Fruit fly (Drosophila melanogaster): ENCODE results near the gene CG5928.

The CG5928 gene

dm6 chrX:6050282-6050934 is 17.4 kb upstream of the CG5928 start, which contains the start of gene CG5921:
CG5921 (plus strand) TSS chrX:6050828.
- TF ChIP-seq CTCF (optimal IDR thresholded peaks at IDR 0.05) (no peak), CG8478 (optimal IDR thresholded peaks at IDR 0.05) (no peak)

- TF ChIP-seq CTCF (optimal IDR thresholded peaks at IDR 0.05): no peak
- TF ChIP-seq CG8478 (optimal IDR thresholded peaks at IDR 0.05): no peak
These were observed 16.7 kb upstream of the CG5928 start for dm6 chrX:6050935-6051656.

dm6 chrX:6052855-6053254 is 14.9 kb upstream of the CG5928 start:
- TF ChIP-seq CG8478 (optimal IDR thresholded peaks at IDR 0.05) (no peak), CTCF (optimal IDR thresholded peaks at IDR 0.05) (no peak)

dm6 chrX:6054031-6054430 is 13.7 kb upstream of the CG5928 start:
- TF ChIP-seq CG8478 (optimal IDR thresholded peaks at IDR 0.05): no peak
- no peak for TF ChIP-seq CTCF (optimal IDR thresholded peaks at IDR 0.05)

dm6 chrX:6059135-6059824 is 8.5 kb upstream of the CG5928 start:
- no peak for TF ChIP-seq CG8478 (optimal IDR thresholded peaks at IDR 0.05)
- TF ChIP-seq CTCF (optimal IDR thresholded peaks at IDR 0.05): no peak

- TF ChIP-seq CG8478 (optimal IDR thresholded peaks at IDR 0.05) (no peak), CTCF (optimal IDR thresholded peaks at IDR 0.05) (no peak)
These were observed 5.6 kb upstream of the CG5928 start for dm6 chrX:6062160-6062559.

- TF ChIP-seq CG8478 (optimal IDR thresholded peaks at IDR 0.05) (no peak), CTCF (optimal IDR thresholded peaks at IDR 0.05) (no peak)
These were observed 3.2 kb upstream of the CG5928 start for dm6 chrX:6064508-6064907.

dm6 chrX:6066316-6066715 is 1.4 kb upstream of the CG5928 start, which contains the start of gene CG43115:
CG43115 (minus strand) TSS chrX:6066416.
- no peak for TF ChIP-seq CTCF (optimal IDR thresholded peaks at IDR 0.05)
- no peak for TF ChIP-seq CG8478 (optimal IDR thresholded peaks at IDR 0.05)

- TF ChIP-seq CTCF (optimal IDR thresholded peaks at IDR 0.05) (no peak), CG8478 (optimal IDR thresholded peaks at IDR 0.05) (no peak)
These were observed 956 bp downstream of the CG5928 start for dm6 chrX:6068714-6069113.

- TF ChIP-seq CTCF (optimal IDR thresholded peaks at IDR 0.05): no peak
- no peak for TF ChIP-seq CG8478 (optimal IDR thresholded peaks at IDR 0.05)
These were observed 7.1 kb downstream of the CG5928 start, which contains the start of gene Tsp5D for dm6 chrX:6074845-6075244. Tsp5D (minus strand) TSS chrX:6074857.

dm6 chrX:6075586-6075985 is 7.8 kb downstream of the CG5928 start:
- TF ChIP-seq CG8478 (optimal IDR thresholded peaks at IDR 0.05): no peak
- no peak for TF ChIP-seq CTCF (optimal IDR thresholded peaks at IDR 0.05)

- no peak for TF ChIP-seq CG8478 (optimal IDR thresholded peaks at IDR 0.05)
These were observed 9.3 kb downstream of the CG5928 start for dm6 chrX:6077043-6077547.

- TF ChIP-seq CTCF (optimal IDR thresholded peaks at IDR 0.05) (no peak), CG8478 (optimal IDR thresholded peaks at IDR 0.05) (no peak)
These were observed 9.9 kb downstream of the CG5928 start, which contains the start of gene CG4666 for dm6 chrX:6077686-6078085. CG4666 (minus strand) TSS chrX:6077786.

- TF ChIP-seq CG8478 (optimal IDR thresholded peaks at IDR 0.05): no peak
- no peak for TF ChIP-seq CTCF (optimal IDR thresholded peaks at IDR 0.05)
These were observed 13.5 kb downstream of the CG5928 start, which contains the start of gene CG4660 for dm6 chrX:6081296-6081695. CG4660 (minus strand) TSS chrX:6081372.

- TF ChIP-seq CG8478 (optimal IDR thresholded peaks at IDR 0.05): no peak
- no peak for TF ChIP-seq CTCF (optimal IDR thresholded peaks at IDR 0.05)
These were observed 22.1 kb downstream of the CG5928 start, which contains the start of gene raptor for dm6 chrX:6089679-6090460. raptor (minus strand) TSS chrX:6090201.
